Worm (Caenorhabditis elegans) whole organism, mixed stage, embryonic: ENCODE data around the gene srlf-32.

Source experiments
- elt-3 ChIP-seq: fragments of 150-350 bp; optimal IDR thresholded peaks from 2 replicates; lab custom pipeline; 2014; ENCODE audit warnings: missing biosample characterization, missing genetic modification characterization
- lsy-2 ChIP-seq: fragments of 150-350 bp; optimal IDR thresholded peaks from 2 replicates; lab custom pipeline; 2014; ENCODE audit warnings: missing biosample characterization, missing genetic modification characterization
- mep-1 ChIP-seq: fragments of 150-350 bp; optimal IDR thresholded peaks from 2 replicates; lab custom pipeline; 2017; ENCODE audit warnings: missing biosample characterization, missing genetic modification reagents, missing genetic modification characterization, inconsistent platforms
- mls-2 ChIP-seq: sonication (generic microtip); optimal IDR thresholded peaks from 2 replicates; lab custom pipeline; 2016; ENCODE audit warnings: mild to moderate bottlenecking, missing genetic modification characterization, moderate library complexity, missing compliant biosample characterization
- nhr-237 ChIP-seq: fragments of 150-350 bp; optimal IDR thresholded peaks from 2 replicates; lab custom pipeline; 2014; ENCODE audit warnings: missing biosample characterization, missing genetic modification characterization
- nhr-28 ChIP-seq: fragments of 150-350 bp; optimal IDR thresholded peaks from 2 replicates; lab custom pipeline; 2014; ENCODE audit warnings: missing biosample characterization, missing genetic modification characterization
- pha-4 ChIP-seq: fragments of 150-350 bp; optimal IDR thresholded peaks from 2 replicates; lab custom pipeline; 2018; ENCODE audit warnings: missing biosample characterization, missing genetic modification reagents, missing genetic modification characterization
- sptf-1 ChIP-seq: sonication (generic microtip); optimal IDR thresholded peaks from 2 replicates; lab custom pipeline; 2017; ENCODE audit warnings: mild to moderate bottlenecking, missing genetic modification characterization, moderate library complexity, missing compliant biosample characterization
- tbx-8 ChIP-seq: fragments of 200-800 bp; sonication (Bioruptor generic); optimal IDR thresholded peaks from 2 replicates; lab custom pipeline; 2018; ENCODE audit warnings: mild to moderate bottlenecking, missing genetic modification characterization, moderate library complexity, missing compliant biosample characterization

- TF ChIP-seq mep-1 (tag; lab: Kevin White, UChicago) (no peak), pha-4 (no peak), sptf-1 (tag; lab: Kevin White, UChicago) (no peak), nhr-237 (no peak), tbx-8 (no peak), lsy-2 (tag; lab: Kevin White, UChicago) (no peak), elt-3 (no peak), mls-2 (tag; lab: Kevin White, UChicago) (no peak), nhr-28 (no peak)
Observed at ce11 chrIV:11899358-11899757, 26.5 kb upstream of the srlf-32 start, which contains the start of gene nhr-43.
